Worm (Caenorhabditis elegans) whole organism, L3 larva: ENCODE measurements around the gene Y82E9BR.10.

ENCODE experiments used
- R02D3.7 ChIP-seq: fragments of 150-350 bp; optimal IDR thresholded peaks from 2 replicates; lab custom pipeline; 2014; ENCODE audit warnings: missing biosample characterization, missing genetic modification characterization
- ama-1 ChIP-seq: fragments of 150-350 bp; optimal IDR thresholded peaks from 2 replicates; lab custom pipeline; 2018
- mml-1 ChIP-seq: fragments of 150-350 bp; sonication (generic microtip); optimal IDR thresholded peaks from 3 replicates; lab custom pipeline; 2014; ENCODE audit warnings: missing biosample characterization, missing genetic modification characterization
- nhr-237 ChIP-seq: fragments of 150-350 bp; optimal IDR thresholded peaks from 2 replicates; lab custom pipeline; 2014; ENCODE audit warnings: missing biosample characterization, missing genetic modification characterization
- nhr-67 ChIP-seq: fragments of 150-350 bp; optimal IDR thresholded peaks from 2 replicates; lab custom pipeline; 2014; ENCODE audit warnings: missing biosample characterization, missing genetic modification characterization
- nhr-76 ChIP-seq: fragments of 150-350 bp; sonication (generic microtip); optimal IDR thresholded peaks from 5 replicates; lab custom pipeline; 2014; ENCODE audit warnings: missing biosample characterization, missing genetic modification characterization
- snpc-4 ChIP-seq: fragments of 150-350 bp; optimal IDR thresholded peaks from 2 replicates; lab custom pipeline; 2014; ENCODE audit warnings: missing biosample characterization, missing genetic modification characterization
- ztf-4 ChIP-seq: fragments of 150-350 bp; optimal IDR thresholded peaks from 2 replicates; lab custom pipeline; 2014; ENCODE audit warnings: missing biosample characterization, missing genetic modification characterization

DNA sequence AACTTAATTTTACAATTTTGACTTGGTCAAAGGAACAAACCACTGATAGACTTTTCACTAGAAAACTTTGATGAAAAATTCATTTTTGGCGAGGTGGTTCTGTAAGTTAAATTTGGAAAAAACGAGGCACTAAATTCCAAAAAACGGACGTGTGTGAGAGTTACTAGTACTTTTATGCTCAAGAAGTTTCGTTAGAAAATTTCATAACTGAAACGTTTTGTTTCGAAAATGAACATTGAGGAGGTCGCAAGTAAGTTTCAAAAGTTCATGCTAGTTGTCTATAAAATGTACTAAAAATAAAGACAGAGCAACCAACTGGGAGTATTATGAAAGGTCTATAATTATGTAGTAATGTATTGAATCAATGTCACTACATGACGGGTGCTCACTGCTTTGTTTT, 16.4 kb upstream of the Y82E9BR.10 start, which contains the start of gene pals-17:
- TF ChIP-seq mml-1 (tag; lab: Kevin White, UChicago) (no peak), snpc-4 (tag; lab: Kevin White, UChicago) (no peak), nhr-237 (no peak), nhr-76 (tag; lab: Kevin White, UChicago) (no peak), ama-1 (lab: Kevin White, UChicago) (no peak), ztf-4 (tag; lab: Kevin White, UChicago) (no peak), R02D3.7 (tag; lab: Kevin White, UChicago) (no peak), nhr-67 (tag; lab: Kevin White, UChicago) (no peak)
